Fruit fly (Drosophila melanogaster): ENCODE data around the gene Kif19A.

Kif19A gene

dm6 chr3R:14088887-14089567 is 29.2 kb downstream of the Kif19A start, which contains the start of gene Npc2b:
Npc2b (plus strand) TSS chr3R:14089517.
- TF ChIP-seq sv (GFP tag; optimal IDR thresholded peaks at IDR 0.05) (peak; percentile 5), Sp1 (GFP tag; optimal IDR thresholded peaks at IDR 0.05) (no peak), jim (GFP tag; optimal IDR thresholded peaks at IDR 0.05) (no peak), dsf (GFP tag; optimal IDR thresholded peaks at IDR 0.05; ENCODE audit: borderline replicate concordance) (no peak), pan (optimal IDR thresholded peaks at IDR 0.05) (no peak), dmrt93B (GFP tag; optimal IDR thresholded peaks at IDR 0.05) (peak; percentile 38), CG32264 (GFP tag; optimal IDR thresholded peaks at IDR 0.05) (no peak), Hr78 (GFP tag; optimal IDR thresholded peaks at IDR 0.05) (no peak), Rel (GFP tag; optimal IDR thresholded peaks at IDR 0.05) (no peak), Rel (tag; optimal IDR thresholded peaks at IDR 0.05) (no peak), Mio (GFP tag; optimal IDR thresholded peaks at IDR 0.05) (no peak), Abd-B (GFP tag; optimal IDR thresholded peaks at IDR 0.05) (no peak), tai (GFP tag; optimal IDR thresholded peaks at IDR 0.05) (no peak), brk (GFP tag; optimal IDR thresholded peaks at IDR 0.05) (no peak), rgr (GFP tag; optimal IDR thresholded peaks at IDR 0.05) (peak; percentile 61), Hnf4 (GFP tag; optimal IDR thresholded peaks at IDR 0.05) (peak; percentile 5), woc (GFP tag; optimal IDR thresholded peaks at IDR 0.05) (no peak), foxo (GFP tag; optimal IDR thresholded peaks at IDR 0.05) (peak in 1 of 2 experiments; percentile 61), Vsx2 (GFP tag; optimal IDR thresholded peaks at IDR 0.05; ENCODE audit: partially characterized antibody) (no peak), Hr83 (GFP tag; optimal IDR thresholded peaks at IDR 0.05; ENCODE audit: poor library complexity, severe bottlenecking) (peak; percentile 31), GATAd (GFP tag; optimal IDR thresholded peaks at IDR 0.05) (no peak), OdsH (GFP tag; optimal IDR thresholded peaks at IDR 0.05) (peak; percentile 45), fru (GFP tag; optimal IDR thresholded peaks at IDR 0.05) (peak; percentile 52), CrebA (GFP tag; optimal IDR thresholded peaks at IDR 0.05; ENCODE audit: borderline replicate concordance) (no peak), ey (GFP tag; optimal IDR thresholded peaks at IDR 0.05) (peak; percentile 38), usp (GFP tag; optimal IDR thresholded peaks at IDR 0.05) (no peak), dl (GFP tag; optimal IDR thresholded peaks at IDR 0.05; ENCODE audit: insufficient read depth in 1 of 2, partially characterized antibody in 2 of 2) (no peak), lola (GFP tag; optimal IDR thresholded peaks at IDR 0.05) (no peak), Myc (optimal IDR thresholded peaks at IDR 0.05) (peak; percentile 81), Dfd (GFP tag; optimal IDR thresholded peaks at IDR 0.05) (no peak), Dif (GFP tag; optimal IDR thresholded peaks at IDR 0.05; ENCODE audit: partially characterized antibody) (no peak), Jra (GFP tag; optimal IDR thresholded peaks at IDR 0.05) (no peak), sage (GFP tag; optimal IDR thresholded peaks at IDR 0.05) (no peak), psq (GFP tag; optimal IDR thresholded peaks at IDR 0.05) (peak; percentile 7), h (GFP tag; optimal IDR thresholded peaks at IDR 0.05) (no peak), CG9705 (GFP tag; optimal IDR thresholded peaks at IDR 0.05) (peak; percentile 2), N (GFP tag; optimal IDR thresholded peaks at IDR 0.05) (no peak), HLH106 (tag; optimal IDR thresholded peaks at IDR 0.05) (peak; percentile 18), br (GFP tag; optimal IDR thresholded peaks at IDR 0.05) (peak; percentile 35)

DNA sequence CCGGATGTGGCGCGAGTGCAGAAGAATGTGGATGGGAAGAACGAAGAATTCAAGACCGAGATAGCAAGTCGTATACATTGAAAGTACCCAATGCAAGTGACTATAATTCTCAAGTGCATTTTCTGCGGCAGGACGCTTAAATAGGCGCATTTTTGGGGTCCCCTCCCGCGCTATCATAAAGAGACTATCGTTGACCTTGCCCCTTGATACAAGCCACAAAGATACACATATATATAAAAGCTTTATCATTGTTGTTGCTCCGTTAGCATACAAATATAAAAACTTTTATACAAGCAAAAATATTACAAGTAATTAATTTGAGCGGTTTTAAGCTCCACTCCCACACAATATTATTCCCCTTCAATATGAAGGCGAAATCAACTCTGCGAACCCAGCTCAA is 30.1 kb downstream of the Kif19A start:
- no peak for TF ChIP-seq Jra (GFP tag; optimal IDR thresholded peaks at IDR 0.05)
- TF ChIP-seq Rel (GFP tag; optimal IDR thresholded peaks at IDR 0.05) = no peak
- peak; percentile 31 for TF ChIP-seq Rel (tag; optimal IDR thresholded peaks at IDR 0.05)

DNA sequence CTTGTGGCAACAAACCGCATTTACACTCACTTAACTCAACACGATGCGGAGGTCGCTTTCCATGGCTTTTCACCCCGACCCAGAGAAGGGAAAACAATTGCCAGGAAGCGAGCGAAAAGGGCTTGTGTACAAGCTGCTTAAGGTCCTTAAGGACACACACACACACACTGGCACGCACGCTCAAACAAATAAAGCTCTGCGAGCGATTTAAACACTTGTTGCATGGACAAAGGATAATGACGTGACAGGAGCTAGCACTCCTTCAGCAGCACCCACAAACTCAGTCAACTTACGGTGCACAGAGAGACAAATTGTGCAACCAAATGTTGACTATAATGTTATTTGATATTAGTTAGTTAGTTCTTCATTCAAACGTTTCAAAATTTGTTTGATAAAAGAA is 32.7 kb downstream of the Kif19A start:
- no peak for TF ChIP-seq GATAd (GFP tag; optimal IDR thresholded peaks at IDR 0.05)
- no peak for TF ChIP-seq br (GFP tag; optimal IDR thresholded peaks at IDR 0.05)
- no peak for TF ChIP-seq brk (GFP tag; optimal IDR thresholded peaks at IDR 0.05)
- no peak for TF ChIP-seq ey (GFP tag; optimal IDR thresholded peaks at IDR 0.05)
- TF ChIP-seq dl (GFP tag; optimal IDR thresholded peaks at IDR 0.05; ENCODE audit: insufficient read depth in 1 of 2, partially characterized antibody in 2 of 2) = no peak
- TF ChIP-seq pan (optimal IDR thresholded peaks at IDR 0.05) = no peak
- TF ChIP-seq usp (GFP tag; optimal IDR thresholded peaks at IDR 0.05) = no peak
- no peak for TF ChIP-seq Dfd (GFP tag; optimal IDR thresholded peaks at IDR 0.05)
- no peak for TF ChIP-seq CG32264 (GFP tag; optimal IDR thresholded peaks at IDR 0.05)
- TF ChIP-seq Hr78 (GFP tag; optimal IDR thresholded peaks at IDR 0.05) = no peak
- no peak for TF ChIP-seq jim (GFP tag; optimal IDR thresholded peaks at IDR 0.05)
- no peak for TF ChIP-seq Mio (GFP tag; optimal IDR thresholded peaks at IDR 0.05)
- TF ChIP-seq Hr83 (GFP tag; optimal IDR thresholded peaks at IDR 0.05; ENCODE audit: poor library complexity, severe bottlenecking) = no peak
- TF ChIP-seq OdsH (GFP tag; optimal IDR thresholded peaks at IDR 0.05) = no peak
- no peak for TF ChIP-seq psq (GFP tag; optimal IDR thresholded peaks at IDR 0.05)
- no peak for TF ChIP-seq Dif (GFP tag; optimal IDR thresholded peaks at IDR 0.05; ENCODE audit: partially characterized antibody)
- TF ChIP-seq dsf (GFP tag; optimal IDR thresholded peaks at IDR 0.05; ENCODE audit: borderline replicate concordance) = no peak
- TF ChIP-seq Hnf4 (GFP tag; optimal IDR thresholded peaks at IDR 0.05) = no peak
- TF ChIP-seq sage (GFP tag; optimal IDR thresholded peaks at IDR 0.05) = no peak
- no peak for TF ChIP-seq foxo (GFP tag; optimal IDR thresholded peaks at IDR 0.05)

Data from whole organism, wandering third instar larva.